Worm (Caenorhabditis elegans) whole organism, L1 larva: ENCODE data around the gene lgc-38.
A peak's percentile ranks its signal among the peaks of the same experiment; 100 is the strongest.

Experiments used
- C04F5.9 ChIP-seq: sonication (generic microtip); optimal IDR thresholded peaks from 2 replicates; lab custom pipeline; 2016; ENCODE audit warnings: missing genetic modification characterization, missing compliant biosample characterization
- C16A3.4 ChIP-seq: fragments of 150-350 bp; optimal IDR thresholded peaks from 2 replicates; lab custom pipeline; 2014; ENCODE audit warnings: missing biosample characterization, missing genetic modification characterization
- C34B4.2 ChIP-seq: sonication (generic microtip); optimal IDR thresholded peaks from 2 replicates; lab custom pipeline; 2017; ENCODE audit warnings: mild to moderate bottlenecking, missing genetic modification characterization, missing compliant biosample characterization
- F16B12.6 ChIP-seq: fragments of 150-350 bp; optimal IDR thresholded peaks from 2 replicates; lab custom pipeline; 2014; ENCODE audit warnings: missing biosample characterization, missing genetic modification characterization
- aha-1 ChIP-seq: fragments of 150-350 bp; optimal IDR thresholded peaks from 2 replicates; lab custom pipeline; 2014; ENCODE audit warnings: missing biosample characterization, missing genetic modification characterization
- alr-1 ChIP-seq: fragments of 200-800 bp; sonication (Bioruptor generic); optimal IDR thresholded peaks from 2 replicates; lab custom pipeline; 2018; ENCODE audit warnings: borderline replicate concordance, mild to moderate bottlenecking, missing genetic modification characterization, missing compliant biosample characterization
- blmp-1 ChIP-seq: fragments of 150-350 bp; optimal IDR thresholded peaks from 2 replicates; lab custom pipeline; 2014; ENCODE audit warnings: missing biosample characterization, missing genetic modification characterization
- ceh-63 ChIP-seq: fragments of 200-800 bp; sonication (Bioruptor generic); optimal IDR thresholded peaks from 2 replicates; lab custom pipeline; 2018; ENCODE audit warnings: mild to moderate bottlenecking, missing genetic modification characterization, missing compliant biosample characterization
- ceh-8 ChIP-seq: fragments of 200-800 bp; sonication (Bioruptor generic); optimal IDR thresholded peaks from 2 replicates; lab custom pipeline; 2018; ENCODE audit warnings: mild to moderate bottlenecking, missing genetic modification characterization, moderate library complexity, missing compliant biosample characterization
- ceh-82 ChIP-seq, 3 experiments: fragments of 150-350 bp in 1 of 3; sonication (generic microtip) in 2 of 3; optimal IDR thresholded peaks; 2 replicates each; lab custom pipeline; 2014 to 2017; ENCODE audit warnings: missing biosample characterization in 3 of 3, missing genetic modification characterization in 3 of 3
- ceh-88 ChIP-seq: fragments of 200-800 bp; sonication (Bioruptor generic); IDR thresholded peaks from 2 replicates; pipeline ENCODE4 v1.3.6; 2022; ENCODE audit warnings: missing genetic modification characterization, missing compliant biosample characterization
- ceh-90 ChIP-seq: sonication (generic microtip); optimal IDR thresholded peaks from 2 replicates; lab custom pipeline; 2016; ENCODE audit warnings: missing genetic modification characterization, missing compliant biosample characterization
- ces-1 ChIP-seq: fragments of 150-350 bp; optimal IDR thresholded peaks from 2 replicates; lab custom pipeline; 2014; ENCODE audit warnings: missing biosample characterization, missing genetic modification reagents, missing genetic modification characterization
- dpl-1 ChIP-seq, 3 experiments: fragments of 150-350 bp in 2 of 3; sonication (generic microtip) in 1 of 3; optimal IDR thresholded peaks; 2 replicates each; lab custom pipeline; 2014 to 2017; ENCODE audit warnings: missing biosample characterization in 3 of 3, missing genetic modification characterization in 3 of 3, missing genetic modification reagents in 3 of 3
- efl-3 ChIP-seq: fragments of 200-800 bp; sonication (Bioruptor generic); optimal IDR thresholded peaks from 2 replicates; lab custom pipeline; 2018; ENCODE audit warnings: mild to moderate bottlenecking, missing genetic modification characterization, missing compliant biosample characterization
- egl-13 ChIP-seq: sonication (generic microtip); optimal IDR thresholded peaks from 2 replicates; lab custom pipeline; 2016; ENCODE audit warnings: missing genotype, missing genetic modification reagents, missing genetic modification characterization, missing compliant biosample characterization
- ets-5 ChIP-seq: fragments of 200-800 bp; sonication (Bioruptor generic); IDR thresholded peaks from 2 replicates; pipeline ENCODE4 v1.3.6; 2022; ENCODE audit warnings: missing genetic modification characterization, missing compliant biosample characterization
- fkh-4 ChIP-seq: sonication (generic microtip); optimal IDR thresholded peaks from 2 replicates; lab custom pipeline; 2016; ENCODE audit warnings: missing compliant biosample characterization, missing genetic modification characterization, borderline replicate concordance
- fkh-8 ChIP-seq: sonication (generic microtip); optimal IDR thresholded peaks from 2 replicates; lab custom pipeline; 2016; ENCODE audit warnings: mild to moderate bottlenecking, missing genetic modification characterization, missing compliant biosample characterization
- fos-1 ChIP-seq: fragments of 150-350 bp; optimal IDR thresholded peaks from 2 replicates; lab custom pipeline; 2014; ENCODE audit warnings: missing biosample characterization, missing genetic modification characterization
- grh-1 ChIP-seq: fragments of 200-800 bp; sonication (Bioruptor generic); IDR thresholded peaks from 2 replicates; pipeline ENCODE4 v1.3.6; 2022; ENCODE audit warnings: missing genetic modification reagents, missing genetic modification characterization, missing compliant biosample characterization
- hlh-4 ChIP-seq: sonication (generic microtip); optimal IDR thresholded peaks from 2 replicates; lab custom pipeline; 2016; ENCODE audit warnings: mild to moderate bottlenecking, missing genetic modification characterization, missing compliant biosample characterization
- hpl-2 ChIP-seq: fragments of 150-350 bp; optimal IDR thresholded peaks from 2 replicates; lab custom pipeline; 2014; ENCODE audit warnings: missing biosample characterization, missing genetic modification reagents, missing genetic modification characterization
- irx-1 ChIP-seq: sonication (generic microtip); optimal IDR thresholded peaks from 2 replicates; lab custom pipeline; 2016; ENCODE audit warnings: missing genetic modification characterization, missing compliant biosample characterization
- lin-13 ChIP-seq: fragments of 150-350 bp; optimal IDR thresholded peaks from 2 replicates; lab custom pipeline; 2014; ENCODE audit warnings: missing biosample characterization, missing genetic modification reagents, missing genetic modification characterization
- lsy-2 ChIP-seq, 2 experiments: fragments of 150-350 bp; optimal IDR thresholded peaks; 2 replicates each; lab custom pipeline; 2014; ENCODE audit warnings: missing biosample characterization in 2 of 2, missing genetic modification characterization in 2 of 2
- mab-9 ChIP-seq: fragments of 200-800 bp; sonication (Bioruptor generic); IDR thresholded peaks from 2 replicates; pipeline ENCODE4 v1.3.6; 2022; ENCODE audit warnings: missing genetic modification reagents, missing genetic modification characterization, missing compliant biosample characterization
- mep-1 ChIP-seq: fragments of 150-350 bp; optimal IDR thresholded peaks from 2 replicates; lab custom pipeline; 2014; ENCODE audit warnings: missing biosample characterization, missing genetic modification characterization
- nhr-19 ChIP-seq: fragments of 200-800 bp; sonication (Bioruptor generic); conservative IDR thresholded peaks from 2 replicates; pipeline ENCODE4 v1.3.6; 2022; ENCODE audit warnings: missing genetic modification characterization, missing compliant biosample characterization
- nhr-20 ChIP-seq: sonication (generic microtip); optimal IDR thresholded peaks from 2 replicates; lab custom pipeline; 2016; ENCODE audit warnings: mild to moderate bottlenecking, missing genetic modification characterization, missing compliant biosample characterization
- nhr-237 ChIP-seq: fragments of 150-350 bp; optimal IDR thresholded peaks from 2 replicates; lab custom pipeline; 2014; ENCODE audit warnings: missing biosample characterization, missing genetic modification characterization
- nhr-28 ChIP-seq: fragments of 150-350 bp; optimal IDR thresholded peaks from 2 replicates; lab custom pipeline; 2014; ENCODE audit warnings: missing biosample characterization, missing genetic modification characterization
- nhr-47 ChIP-seq: sonication (generic microtip); optimal IDR thresholded peaks from 2 replicates; lab custom pipeline; 2016; ENCODE audit warnings: mild to moderate bottlenecking, missing genetic modification characterization, moderate library complexity, missing compliant biosample characterization
- nhr-71 ChIP-seq: sonication (generic microtip); optimal IDR thresholded peaks from 2 replicates; lab custom pipeline; 2016; ENCODE audit warnings: mild to moderate bottlenecking, missing genetic modification characterization, moderate library complexity, missing compliant biosample characterization
- nhr-77 ChIP-seq: fragments of 150-350 bp; optimal IDR thresholded peaks from 2 replicates; lab custom pipeline; 2014; ENCODE audit warnings: missing biosample characterization, missing genetic modification characterization
- nhr-85 ChIP-seq: sonication (generic microtip); peaks from one replicate; lab custom pipeline; 2016; ENCODE audit warnings: missing genetic modification characterization, inconsistent platforms, missing compliant biosample characterization
- nhr-90 ChIP-seq: sonication (generic microtip); optimal IDR thresholded peaks from 2 replicates; lab custom pipeline; 2016; ENCODE audit warnings: mild to moderate bottlenecking, missing genetic modification characterization, missing compliant biosample characterization; ENCODE audit not compliant: poor library complexity
- pag-3 ChIP-seq: sonication (generic microtip); optimal IDR thresholded peaks from 2 replicates; lab custom pipeline; 2017; ENCODE audit warnings: missing genetic modification characterization, mild to moderate bottlenecking, missing compliant biosample characterization, antibody characterized with exemption, borderline replicate concordance; ENCODE audit not compliant: insufficient read depth
- pqm-1 ChIP-seq: sonication (generic microtip); optimal IDR thresholded peaks from 3 replicates; lab custom pipeline; 2017; ENCODE audit warnings: missing biosample characterization, missing genetic modification characterization
- rnt-1 ChIP-seq: sonication (generic microtip); optimal IDR thresholded peaks from 2 replicates; lab custom pipeline; 2016; ENCODE audit warnings: mild to moderate bottlenecking, missing genetic modification characterization, moderate library complexity, missing compliant biosample characterization
- skn-1 ChIP-seq: fragments of 150-350 bp; optimal IDR thresholded peaks from 2 replicates; lab custom pipeline; 2014; ENCODE audit warnings: missing biosample characterization, missing genetic modification characterization
- snpc-4 ChIP-seq: fragments of 150-350 bp; optimal IDR thresholded peaks from 2 replicates; lab custom pipeline; 2014; ENCODE audit warnings: missing biosample characterization, missing genetic modification characterization
- snu-23 ChIP-seq: sonication (generic microtip); optimal IDR thresholded peaks from 2 replicates; lab custom pipeline; 2016; ENCODE audit warnings: missing genetic modification characterization, missing compliant biosample characterization
- sup-37 ChIP-seq: fragments of 200-800 bp; sonication (Bioruptor generic); optimal IDR thresholded peaks from 2 replicates; lab custom pipeline; 2018; ENCODE audit warnings: mild to moderate bottlenecking, missing genetic modification characterization, missing compliant biosample characterization
- tbx-2 ChIP-seq: sonication (generic microtip); optimal IDR thresholded peaks from 2 replicates; lab custom pipeline; 2016; ENCODE audit warnings: missing genetic modification characterization, missing compliant biosample characterization
- tlp-1 ChIP-seq: fragments of 150-350 bp; optimal IDR thresholded peaks from 2 replicates; lab custom pipeline; 2014; ENCODE audit warnings: missing biosample characterization, missing genetic modification characterization
- unc-30 ChIP-seq: sonication (generic microtip); optimal IDR thresholded peaks from 2 replicates; lab custom pipeline; 2017; ENCODE audit warnings: missing biosample characterization, missing genetic modification characterization
- unc-62 ChIP-seq: fragments of 150-350 bp; optimal IDR thresholded peaks from 2 replicates; lab custom pipeline; 2014; ENCODE audit warnings: missing biosample characterization, missing genetic modification reagents, missing genetic modification characterization
- unc-86 ChIP-seq: sonication (generic microtip); optimal IDR thresholded peaks from 2 replicates; lab custom pipeline; 2016; ENCODE audit warnings: missing genetic modification characterization, missing compliant biosample characterization
- vab-15 ChIP-seq: sonication (generic microtip); optimal IDR thresholded peaks from 2 replicates; lab custom pipeline; 2017; ENCODE audit warnings: missing genotype, mild to moderate bottlenecking, missing genetic modification characterization, missing compliant biosample characterization
- xbp-1 ChIP-seq: sonication (generic microtip); optimal IDR thresholded peaks from 2 replicates; lab custom pipeline; 2016; ENCODE audit warnings: missing genetic modification characterization, missing compliant biosample characterization
- zip-4 ChIP-seq: fragments of 200-800 bp; sonication (Bioruptor generic); optimal IDR thresholded peaks from 2 replicates; lab custom pipeline; 2018; ENCODE audit warnings: mild to moderate bottlenecking, missing genetic modification characterization, moderate library complexity, missing compliant biosample characterization

lgc-38 gene

ce11 chrIII:6971662-6972284 is 37.2 kb upstream of the lgc-38 start, which contains the start of the genes eef-1A.1 and rfc-4 (continued):
- no peak for TF ChIP-seq alr-1 (tag; lab: Kevin White, UChicago)
- TF ChIP-seq dpl-1 (GFP tag; optimal IDR thresholded peaks at IDR 0.05; lab: Kevin White, UChicago), result peak; percentile 96 to 98 (median 97)
- peak; percentile 92 for TF ChIP-seq egl-13 (tag; lab: Kevin White, UChicago)
- TF ChIP-seq ceh-90, result peak; percentile 59
- peak; percentile 99 to 100 for TF ChIP-seq lsy-2 (tag; optimal IDR thresholded peaks at IDR 0.05; lab: Kevin White, UChicago)
- peak; percentile 91 for TF ChIP-seq irx-1 (tag; lab: Kevin White, UChicago)
- peak; percentile 99 for TF ChIP-seq snu-23 (GFP tag; lab: Kevin White, UChicago)
- TF ChIP-seq nhr-85, result peak; percentile 98
- peak; percentile 97 for TF ChIP-seq nhr-47 (tag; lab: Kevin White, UChicago)
- no peak for TF ChIP-seq ces-1 (GFP tag; lab: Kevin White, UChicago)
- peak; percentile 96 for TF ChIP-seq nhr-77 (tag; lab: Kevin White, UChicago)
- peak; percentile 96 for TF ChIP-seq rnt-1 (tag; lab: Kevin White, UChicago)
- TF ChIP-seq ets-5 (GFP tag; lab: Robert Waterston, UW), result no peak
- peak; percentile 92 for TF ChIP-seq blmp-1 (tag; lab: Kevin White, UChicago)
- TF ChIP-seq nhr-71, result peak; percentile 98
- TF ChIP-seq C16A3.4, result peak; percentile 99
- peak; percentile 92 for TF ChIP-seq ceh-88
- peak; percentile 98 for TF ChIP-seq fkh-8 (tag; lab: Kevin White, UChicago)
- peak; percentile 99 for TF ChIP-seq mep-1
- peak; percentile 81 for TF ChIP-seq vab-15 (tag; lab: Kevin White, UChicago)
- TF ChIP-seq ceh-82 (tag; optimal IDR thresholded peaks at IDR 0.05; lab: Kevin White, UChicago), result peak; percentile 94 to 98 (median 96)
- TF ChIP-seq C04F5.9 (tag; lab: Kevin White, UChicago), result peak; percentile 99
- peak; percentile 92 for TF ChIP-seq grh-1 (GFP tag; lab: Robert Waterston, UW)
- peak; percentile 11 for TF ChIP-seq ceh-63 (GFP tag; lab: Kevin White, UChicago)
- TF ChIP-seq nhr-90, result peak; percentile 97
- TF ChIP-seq hpl-2 (GFP tag; lab: Kevin White, UChicago), result peak; percentile 90
- peak; percentile 27 for TF ChIP-seq fkh-4 (tag; lab: Kevin White, UChicago)
- TF ChIP-seq lin-13 (GFP tag; lab: Kevin White, UChicago), result peak; percentile 97
- TF ChIP-seq F16B12.6 (tag; lab: Kevin White, UChicago), result peak; percentile 77
- TF ChIP-seq tlp-1, result no peak
- peak; percentile 0 for TF ChIP-seq C34B4.2
- TF ChIP-seq tbx-2 (tag; lab: Kevin White, UChicago), result peak; percentile 97
- TF ChIP-seq nhr-20 (tag; lab: Kevin White, UChicago), result peak; percentile 98
- peak; percentile 95 for TF ChIP-seq fos-1 (tag; lab: Kevin White, UChicago)
- TF ChIP-seq unc-86, result peak; percentile 93
- TF ChIP-seq ceh-8, result peak; percentile 95
- TF ChIP-seq unc-62, result peak; percentile 53
- TF ChIP-seq nhr-237 (tag; lab: Kevin White, UChicago), result peak; percentile 97
- TF ChIP-seq hlh-4 (tag; lab: Kevin White, UChicago), result no peak
- TF ChIP-seq efl-3 (GFP tag; lab: Kevin White, UChicago), result peak; percentile 38
- TF ChIP-seq pqm-1, result no peak
- TF ChIP-seq pag-3 (tag; lab: Kevin White, UChicago), result peak; percentile 78
- TF ChIP-seq xbp-1 (tag; lab: Kevin White, UChicago), result peak; percentile 97
- TF ChIP-seq sup-37 (GFP tag; lab: Kevin White, UChicago), result peak; percentile 54
- no peak for TF ChIP-seq unc-30 (tag; lab: Kevin White, UChicago)
- peak; percentile 82 for TF ChIP-seq aha-1
- peak; percentile 86 for TF ChIP-seq zip-4
- peak; percentile 98 for TF ChIP-seq skn-1 (tag; lab: Kevin White, UChicago)
- peak; percentile 92 for TF ChIP-seq snpc-4
- TF ChIP-seq nhr-28 (tag; lab: Kevin White, UChicago), result no peak
- peak; percentile 98 for TF ChIP-seq nhr-19
- peak; percentile 80 for TF ChIP-seq mab-9 (GFP tag; lab: Robert Waterston, UW)
